Fruit fly (Drosophila melanogaster) whole organism, prepupa: ENCODE measurements around the gene CG10681.

Experiments used
- Blimp-1 ChIP-seq: fragments of 200-800 bp; sonication (Bioruptor generic); optimal IDR thresholded peaks from 3 replicates; lab custom pipeline; 2017; ENCODE audit warnings: missing biosample characterization, missing genetic modification characterization, mild to moderate bottlenecking, moderate library complexity, missing genetic modification reagents
- CG3032 ChIP-seq: fragments of 200-800 bp; optimal IDR thresholded peaks from 2 replicates; lab custom pipeline; 2019; ENCODE audit warnings: missing biosample characterization, mild to moderate bottlenecking, missing genetic modification characterization, moderate library complexity

DNA sequence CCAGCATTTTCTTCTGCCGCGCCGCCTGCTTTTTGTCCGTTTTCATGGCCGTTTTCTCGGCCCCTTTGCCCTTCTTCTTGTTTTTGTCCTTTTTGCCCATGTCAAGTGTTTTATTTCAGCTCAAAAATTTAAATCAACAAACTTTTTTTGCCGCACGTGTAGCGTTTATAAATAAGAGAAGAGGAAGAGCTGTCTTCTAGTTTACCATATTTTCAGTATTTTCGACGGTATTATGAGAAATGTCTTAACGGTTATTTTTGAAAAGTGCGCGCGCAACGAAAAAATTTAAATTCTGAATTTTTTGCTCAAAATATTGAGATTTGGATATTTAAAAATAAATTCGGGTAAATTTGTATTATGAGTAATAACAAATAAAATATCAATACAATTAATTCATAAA lies 35.8 kb downstream of the CG10681 start, which contains the start of gene CG4069:
- no peak for TF ChIP-seq Blimp-1
- no peak for TF ChIP-seq CG3032 (tag; lab: Kevin White, UChicago)
